Fruit fly (Drosophila melanogaster): Measurements from ENCODE around the gene CG31704.

Gene CG31704

DNA sequence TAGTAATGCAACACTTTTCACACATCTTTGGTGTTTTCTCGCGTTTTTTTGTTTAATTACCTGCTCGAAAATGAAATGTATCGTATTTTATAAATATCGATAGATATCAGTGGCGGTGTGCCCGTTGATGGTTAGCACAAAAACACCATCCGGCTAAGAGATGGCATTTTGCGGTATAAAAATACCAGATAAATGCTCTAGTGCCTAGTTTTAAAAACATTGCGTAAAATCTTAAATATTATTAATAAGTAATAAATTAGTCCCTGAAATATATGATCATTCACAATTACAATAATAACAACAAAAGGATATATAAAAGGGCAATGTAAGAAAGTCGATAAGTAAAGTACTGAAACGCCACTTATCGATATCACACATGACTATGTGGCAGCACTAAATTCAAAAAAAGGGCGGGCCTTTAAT lies 26.8 kb upstream of the CG31704 start, which contains the start of gene CycY (continued):
- TF ChIP-seq CG9437 (GFP tag; optimal IDR thresholded peaks at IDR 0.05) (no peak), sr (GFP tag; IDR thresholded peaks at IDR 0.05) (no peak), NFAT (GFP tag; IDR thresholded peaks at IDR 0.05) (no peak), CG6765 (GFP tag; optimal IDR thresholded peaks at IDR 0.05) (no peak), gcm2 (GFP tag; optimal IDR thresholded peaks at IDR 0.05) (no peak), oc (tag; optimal IDR thresholded peaks at IDR 0.05) (no peak), nom (GFP tag; optimal IDR thresholded peaks at IDR 0.05) (no peak), CG7357 (GFP tag; IDR thresholded peaks at IDR 0.05) (no peak), CG10209 (GFP tag; optimal IDR thresholded peaks at IDR 0.05) (no peak), stwl (tag; optimal IDR thresholded peaks at IDR 0.05) (peak; percentile 86), yki (optimal IDR thresholded peaks at IDR 0.05) (no peak), CG15601 (tag; optimal IDR thresholded peaks at IDR 0.05) (peak; percentile 35), CG17829 (tag; optimal IDR thresholded peaks at IDR 0.05) (peak; percentile 36), sqz (GFP tag; optimal IDR thresholded peaks at IDR 0.05) (no peak), CG31441 (GFP tag; IDR thresholded peaks at IDR 0.05) (peak; percentile 38; the same call in 1 of the 2 replicates), inv (GFP tag; IDR thresholded peaks at IDR 0.05; ENCODE audit: partially characterized antibody) (peak; percentile 56; the same call in 1 of the 2 replicates), trem (tag; optimal IDR thresholded peaks at IDR 0.05) (peak; percentile 69), onecut (GFP tag; IDR thresholded peaks at IDR 0.05) (no peak), Blimp-1 (GFP tag; optimal IDR thresholded peaks at IDR 0.05) (peak; percentile 19), dmrt11E (tag; optimal IDR thresholded peaks at IDR 0.05) (peak; percentile 31), CG13775 (GFP tag; optimal IDR thresholded peaks at IDR 0.05) (peak; percentile 21), zen (tag; optimal IDR thresholded peaks at IDR 0.05) (peak; percentile 67), CG11723 (GFP tag; optimal IDR thresholded peaks at IDR 0.05) (no peak), CG10366 (GFP tag; IDR thresholded peaks at IDR 0.05) (no peak), amos (GFP tag; IDR thresholded peaks at IDR 0.05; ENCODE audit: partially characterized antibody) (peak; percentile 68), CG14014 (GFP tag; IDR thresholded peaks at IDR 0.05) (no peak), CTCF (GFP tag; optimal IDR thresholded peaks at IDR 0.05) (no peak), CG10267 (tag; optimal IDR thresholded peaks at IDR 0.05) (peak; percentile 73), CG13287 (GFP tag; IDR thresholded peaks at IDR 0.05; ENCODE audit: partially characterized antibody) (peak; percentile 80), CG18619 (GFP tag; optimal IDR thresholded peaks at IDR 0.05) (no peak), CG8359 (GFP tag; optimal IDR thresholded peaks at IDR 0.05; ENCODE audit: borderline replicate concordance) (no peak), zfh2 (GFP tag; optimal IDR thresholded peaks at IDR 0.05) (no peak), Hr78 (GFP tag; optimal IDR thresholded peaks at IDR 0.05) (no peak), CG2116 (GFP tag; optimal IDR thresholded peaks at IDR 0.05) (peak; percentile 83), CG1602 (GFP tag; optimal IDR thresholded peaks at IDR 0.05) (peak; percentile 4), Oli (tag; optimal IDR thresholded peaks at IDR 0.05) (no peak), knrl (GFP tag; IDR thresholded peaks at IDR 0.05; ENCODE audit: partially characterized antibody) (peak; percentile 65), Sry-δ (GFP tag; optimal IDR thresholded peaks at IDR 0.05) (peak; percentile 59), Pdp1 (GFP tag; optimal IDR thresholded peaks at IDR 0.05) (peak in 1 of 2 experiments; percentile 19), CG17359 (tag; optimal IDR thresholded peaks at IDR 0.05) (peak; percentile 2), BEAF-32 (GFP tag; optimal IDR thresholded peaks at IDR 0.05) (peak; percentile 79), CG32532 (GFP tag; IDR thresholded peaks at IDR 0.05) (no peak), Doc3 (GFP tag; IDR thresholded peaks at IDR 0.05; ENCODE audit: partially characterized antibody) (peak; percentile 70), HmgZ (tag; optimal IDR thresholded peaks at IDR 0.05) (peak; percentile 36), CG16813 (GFP tag; IDR thresholded peaks at IDR 0.05; ENCODE audit: partially characterized antibody) (peak; percentile 64), ham (GFP tag; IDR thresholded peaks at IDR 0.05) (no peak), CG12391 (tag; optimal IDR thresholded peaks at IDR 0.05) (peak; percentile 80), CG10147 (GFP tag; optimal IDR thresholded peaks at IDR 0.05) (peak; percentile 2), CG17186 (GFP tag; optimal IDR thresholded peaks at IDR 0.05) (peak; percentile 27), esg (GFP tag; conservative IDR thresholded peaks at IDR 0.05) (no peak)
